Fruit fly (Drosophila melanogaster): ENCODE measurements around the gene CG3473.

CG3473 gene

dm6 chr2L:14546629-14547366 lies 16.7 kb downstream of the CG3473 start:
- TF ChIP-seq CG4282 (GFP tag; optimal IDR thresholded peaks at IDR 0.05) = no peak
- no peak for TF ChIP-seq CkIIα-i1 (GFP tag; IDR thresholded peaks at IDR 0.05)
- no peak for TF ChIP-seq Trl (optimal IDR thresholded peaks at IDR 0.05)
- TF ChIP-seq Trl (GFP tag; optimal IDR thresholded peaks at IDR 0.05) = peak; percentile 79
- peak; percentile 66 for TF ChIP-seq CG9817 (tag; optimal IDR thresholded peaks at IDR 0.05)
- peak; percentile 90 for TF ChIP-seq grau (tag; optimal IDR thresholded peaks at IDR 0.05)
- peak; percentile 60 for TF ChIP-seq Jarid2 (GFP tag; optimal IDR thresholded peaks at IDR 0.05)
- peak; percentile 75 for TF ChIP-seq Dek (tag; optimal IDR thresholded peaks at IDR 0.05)
- TF ChIP-seq croc (GFP tag; conservative IDR thresholded peaks at IDR 0.05) = peak; percentile 89
- peak; percentile 78 for TF ChIP-seq ind (GFP tag; optimal IDR thresholded peaks at IDR 0.05)
- TF ChIP-seq nerfin-1 (tag; optimal IDR thresholded peaks at IDR 0.05) = peak; percentile 89
- peak; percentile 98 for TF ChIP-seq sens (GFP tag)
- TF ChIP-seq slbo (GFP tag; IDR thresholded peaks at IDR 0.05) = peak; percentile 47
- TF ChIP-seq Ptx1 (GFP tag; IDR thresholded peaks at IDR 0.05) = peak; percentile 90
- peak; percentile 71 for TF ChIP-seq TFAM (GFP tag; optimal IDR thresholded peaks at IDR 0.05)
- TF ChIP-seq CG6813 (GFP tag; optimal IDR thresholded peaks at IDR 0.05) = peak; percentile 66
- peak; percentile 71 for TF ChIP-seq lilli (GFP tag; optimal IDR thresholded peaks at IDR 0.05)
- peak; percentile 62 for TF ChIP-seq sug (tag; optimal IDR thresholded peaks at IDR 0.05)
- peak; percentile 30 for TF ChIP-seq CHES-1-like (GFP tag; optimal IDR thresholded peaks at IDR 0.05)
- TF ChIP-seq stc (GFP tag; IDR thresholded peaks at IDR 0.05) = peak; percentile 84
- TF ChIP-seq CG6683 (GFP tag; optimal IDR thresholded peaks at IDR 0.05) = peak; percentile 71
- peak; percentile 85 for TF ChIP-seq zen (tag; optimal IDR thresholded peaks at IDR 0.05)
- TF ChIP-seq Stat92E (GFP tag; optimal IDR thresholded peaks at IDR 0.05) = peak in 1 of 3 experiments; percentile 90
- TF ChIP-seq CG4424 (GFP tag; optimal IDR thresholded peaks at IDR 0.05) = peak; percentile 91
- peak; percentile 67 for TF ChIP-seq Hmx (GFP tag; optimal IDR thresholded peaks at IDR 0.05)
- TF ChIP-seq CG10543 (GFP tag; optimal IDR thresholded peaks at IDR 0.05) = peak; percentile 81
- TF ChIP-seq CG15073 (GFP tag; optimal IDR thresholded peaks at IDR 0.05) = peak; percentile 18
- peak; percentile 88 for TF ChIP-seq CG30431 (GFP tag; optimal IDR thresholded peaks at IDR 0.05)
- peak; percentile 94 for TF ChIP-seq CG1603 (tag; optimal IDR thresholded peaks at IDR 0.05)
- TF ChIP-seq Sry-β (GFP tag; optimal IDR thresholded peaks at IDR 0.05) = peak; percentile 63
- peak; percentile 76 for TF ChIP-seq CG32767 (GFP tag; IDR thresholded peaks at IDR 0.05)
- peak; percentile 64 for TF ChIP-seq eyg (GFP tag; optimal IDR thresholded peaks at IDR 0.05)
- TF ChIP-seq CG10147 (GFP tag; optimal IDR thresholded peaks at IDR 0.05) = peak; percentile 59
- peak; percentile 55; the same call in 2 of the 4 replicates for TF ChIP-seq Gug (GFP tag; IDR thresholded peaks at IDR 0.05)
- TF ChIP-seq dati (GFP tag; IDR thresholded peaks at IDR 0.05) = 0 out of 2 replicates have a peak, but pooled peaks have one; percentile 8
- TF ChIP-seq Tbp (GFP tag; optimal IDR thresholded peaks at IDR 0.05) = no peak
- TF ChIP-seq psq (GFP tag; optimal IDR thresholded peaks at IDR 0.05) = peak; percentile 73
- peak; percentile 78 for TF ChIP-seq Mad (GFP tag; optimal IDR thresholded peaks at IDR 0.05)
- peak in 1 of 2 experiments; percentile 93 for TF ChIP-seq eve (GFP tag; optimal IDR thresholded peaks at IDR 0.05)
- TF ChIP-seq CG11723 (GFP tag; optimal IDR thresholded peaks at IDR 0.05) = peak; percentile 69
- TF ChIP-seq CG5180 (GFP tag; optimal IDR thresholded peaks at IDR 0.05) = peak; percentile 77
- peak; percentile 77; the same call in 1 of the 3 replicates for TF ChIP-seq so (GFP tag; IDR thresholded peaks at IDR 0.05)
- peak; percentile 60 for TF ChIP-seq pb (GFP tag; optimal IDR thresholded peaks at IDR 0.05)
- TF ChIP-seq pzg (GFP tag; optimal IDR thresholded peaks at IDR 0.05) = no peak
- no peak for TF ChIP-seq yki (optimal IDR thresholded peaks at IDR 0.05)
- TF ChIP-seq Oli (tag; optimal IDR thresholded peaks at IDR 0.05) = peak; percentile 92
- peak; percentile 81 for TF ChIP-seq CG10654 (GFP tag; optimal IDR thresholded peaks at IDR 0.05)
- peak; percentile 69 for TF ChIP-seq CG4404 (GFP tag; IDR thresholded peaks at IDR 0.05)
- TF ChIP-seq esg (GFP tag; conservative IDR thresholded peaks at IDR 0.05) = peak; percentile 83
- peak; percentile 58 for TF ChIP-seq caup (GFP tag; optimal IDR thresholded peaks at IDR 0.05; ENCODE audit: severe bottlenecking)

Data from whole organism, embryonic.